Worm (Caenorhabditis elegans) whole organism, midembryonic: Measurements from ENCODE around the gene C46F9.6.

Experiments
- ref-1 ChIP-seq: fragments of 200-800 bp; sonication (Bioruptor generic); conservative IDR thresholded peaks from 2 replicates; pipeline ENCODE4 v1.3.6; 2022; ENCODE audit warnings: missing genetic modification reagents, missing genetic modification characterization, missing compliant biosample characterization
- tab-1 ChIP-seq: fragments of 200-800 bp; sonication (Bioruptor generic); IDR thresholded peaks from 2 replicates; pipeline ENCODE4 v1.3.6; 2022; ENCODE audit warnings: missing genetic modification characterization, missing compliant biosample characterization

DNA sequence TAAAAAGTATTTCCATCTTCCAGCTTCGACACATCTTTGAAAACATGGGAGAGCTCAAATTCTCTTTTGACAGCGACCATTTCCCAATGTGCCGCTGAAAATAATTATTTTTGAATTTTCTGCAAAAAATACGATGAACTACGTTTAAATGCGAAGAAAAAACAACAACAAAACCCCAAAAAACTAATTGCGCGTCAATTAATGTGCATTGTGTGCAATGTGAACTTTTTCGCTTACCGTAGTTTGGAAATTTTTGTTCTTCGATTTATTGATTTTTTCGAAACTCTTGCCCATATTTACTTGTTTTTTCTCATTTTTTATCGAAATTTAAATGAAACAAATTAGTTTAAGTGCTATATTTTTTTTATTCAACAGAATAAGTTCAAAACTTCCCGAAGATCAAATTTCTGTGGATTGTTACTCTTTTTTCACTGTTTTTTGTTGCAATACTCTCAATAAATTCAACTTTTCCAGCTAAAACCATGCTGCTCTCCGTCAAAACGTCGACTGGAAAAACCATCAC, 24.7 kb downstream of the C46F9.6 start, which contains the start of the genes bath-2 and F52C6.4:
- TF ChIP-seq tab-1 (GFP tag; lab: Robert Waterston, UW) (no peak), ref-1 (GFP tag; lab: Robert Waterston, UW) (no peak)
